Worm (Caenorhabditis elegans) whole organism, early embryonic: ENCODE measurements around the gene nhr-187.

Experiments used
- B0310.2 ChIP-seq: sonication (generic microtip); optimal IDR thresholded peaks from 2 replicates; lab custom pipeline; 2016; ENCODE audit warnings: mild to moderate bottlenecking, missing genetic modification characterization, missing compliant biosample characterization
- F13C5.2 ChIP-seq: sonication (generic microtip); optimal IDR thresholded peaks from 2 replicates; lab custom pipeline; 2017; ENCODE audit warnings: mild to moderate bottlenecking, missing genetic modification characterization, inconsistent platforms, missing compliant biosample characterization
- aly-1 ChIP-seq: sonication (generic microtip); optimal IDR thresholded peaks from 2 replicates; lab custom pipeline; 2016; ENCODE audit warnings: missing genetic modification characterization, missing compliant biosample characterization
- ama-1 ChIP-seq: fragments of 150-350 bp; optimal IDR thresholded peaks from 2 replicates; lab custom pipeline; 2014
- ceh-13 ChIP-seq: fragments of 200-800 bp; sonication (Bioruptor generic); optimal IDR thresholded peaks from 2 replicates; lab custom pipeline; 2018; ENCODE audit warnings: mild to moderate bottlenecking, missing genetic modification characterization, missing compliant biosample characterization
- ceh-36 ChIP-seq: sonication (generic microtip); optimal IDR thresholded peaks from 2 replicates; lab custom pipeline; 2016; ENCODE audit warnings: missing genetic modification characterization, inconsistent platforms, missing compliant biosample characterization
- ets-7 ChIP-seq: sonication (generic microtip); optimal IDR thresholded peaks from 2 replicates; lab custom pipeline; 2016; ENCODE audit warnings: missing genotype, missing genetic modification characterization, missing compliant biosample characterization
- flt-1 ChIP-seq: fragments of 200-800 bp; sonication (Bioruptor generic); IDR thresholded peaks from 2 replicates; pipeline ENCODE4 v1.3.6; 2022; ENCODE audit warnings: missing genetic modification characterization, missing compliant biosample characterization
- hmbx-1 ChIP-seq: sonication (generic microtip); optimal IDR thresholded peaks from 2 replicates; lab custom pipeline; 2016; ENCODE audit warnings: mild to moderate bottlenecking, missing genetic modification characterization, missing compliant biosample characterization
- hmg-4 ChIP-seq: fragments of 200-800 bp; sonication (Bioruptor generic); optimal IDR thresholded peaks from 2 replicates; lab custom pipeline; 2018; ENCODE audit warnings: mild to moderate bottlenecking, missing genetic modification characterization, missing compliant biosample characterization
- hnd-1 ChIP-seq: sonication (generic microtip); optimal IDR thresholded peaks from 2 replicates; lab custom pipeline; 2016; ENCODE audit warnings: missing genetic modification characterization, missing compliant biosample characterization
- pes-1 ChIP-seq: fragments of 200-800 bp; sonication (Bioruptor generic); IDR thresholded peaks from 2 replicates; pipeline ENCODE4 v1.3.6; 2022; ENCODE audit warnings: missing genetic modification reagents, missing genetic modification characterization, missing compliant biosample characterization
- scrt-1 ChIP-seq: fragments of 200-800 bp; sonication (Bioruptor generic); IDR thresholded peaks from 2 replicates; pipeline ENCODE4 v1.3.6; 2022; ENCODE audit warnings: missing genetic modification characterization, missing compliant biosample characterization
- sea-1 ChIP-seq: fragments of 200-800 bp; sonication (Bioruptor generic); conservative IDR thresholded peaks from 2 replicates; pipeline ENCODE4 v1.3.6; 2022; ENCODE audit warnings: missing genetic modification characterization, missing compliant biosample characterization
- tbx-11 ChIP-seq: fragments of 200-800 bp; sonication (Bioruptor generic); IDR thresholded peaks from 2 replicates; pipeline ENCODE4 v1.3.6; 2022; ENCODE audit warnings: missing genetic modification characterization, missing compliant biosample characterization
- tbx-37 ChIP-seq: fragments of 200-800 bp; sonication (Bioruptor generic); conservative IDR thresholded peaks from 2 replicates; pipeline ENCODE4 v1.3.6; 2022; ENCODE audit warnings: missing genetic modification reagents, missing genetic modification characterization, missing compliant biosample characterization
- tra-4 ChIP-seq: sonication (generic microtip); optimal IDR thresholded peaks from 2 replicates; lab custom pipeline; 2017; ENCODE audit warnings: missing genetic modification characterization, missing compliant biosample characterization

The nhr-187 gene

ce11 chrV:3831616-3832015 lies 31.1 kb downstream of the nhr-187 start, which contains the start of gene H10D18.5:
Gene H10D18.5 (minus strand): TSS chrV:3831716.
- no peak for TF ChIP-seq pes-1 (GFP tag; lab: Robert Waterston, UW)
- no peak for TF ChIP-seq aly-1
- no peak for TF ChIP-seq flt-1 (GFP tag; lab: Robert Waterston, UW)
- TF ChIP-seq ama-1 (lab: Kevin White, UChicago) = no peak
- no peak for TF ChIP-seq tra-4 (tag; lab: Kevin White, UChicago)

ce11 chrV:3825190-3825589 lies 37.6 kb downstream of the nhr-187 start:
- TF ChIP-seq ceh-13 = no peak
- no peak for TF ChIP-seq ama-1 (lab: Kevin White, UChicago)
- no peak for TF ChIP-seq hmbx-1 (tag; lab: Kevin White, UChicago)
- no peak for TF ChIP-seq ets-7 (tag; lab: Kevin White, UChicago)
- TF ChIP-seq sea-1 (GFP tag; lab: Robert Waterston, UW) = no peak
- no peak for TF ChIP-seq tbx-37
- no peak for TF ChIP-seq scrt-1 (GFP tag; lab: Robert Waterston, UW)
- no peak for TF ChIP-seq tra-4 (tag; lab: Kevin White, UChicago)
- no peak for TF ChIP-seq pes-1 (GFP tag; lab: Robert Waterston, UW)
- no peak for TF ChIP-seq hnd-1 (tag; lab: Kevin White, UChicago)

DNA sequence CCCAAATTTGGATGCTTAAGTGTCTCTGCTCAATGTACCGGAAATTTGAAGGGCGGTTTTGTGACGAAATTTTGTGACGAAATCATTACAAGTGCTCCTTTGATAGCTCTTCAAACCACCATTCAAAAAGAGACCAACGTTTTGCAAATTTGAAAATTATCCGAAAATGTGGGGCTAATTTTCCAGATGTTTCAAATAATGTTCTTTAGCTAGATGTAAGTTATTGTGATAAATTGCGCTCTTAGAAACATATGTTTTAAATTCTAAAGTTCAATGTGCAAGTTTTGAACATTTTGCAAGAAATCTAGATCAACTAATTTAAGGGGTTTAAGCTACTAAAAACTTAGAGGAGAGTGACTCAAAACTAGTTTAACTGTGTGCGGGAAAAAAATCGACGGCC lies 41.9 kb downstream of the nhr-187 start:
- no peak for TF ChIP-seq ets-7 (tag; lab: Kevin White, UChicago)
- no peak for TF ChIP-seq tra-4 (tag; lab: Kevin White, UChicago)
- no peak for TF ChIP-seq ama-1 (lab: Kevin White, UChicago)
- TF ChIP-seq F13C5.2 (tag; lab: Kevin White, UChicago) = no peak
- TF ChIP-seq scrt-1 (GFP tag; lab: Robert Waterston, UW) = no peak
- TF ChIP-seq pes-1 (GFP tag; lab: Robert Waterston, UW) = no peak
- no peak for TF ChIP-seq sea-1 (GFP tag; lab: Robert Waterston, UW)
- TF ChIP-seq ceh-13 = no peak
- TF ChIP-seq ceh-36 = no peak
- TF ChIP-seq tbx-37 = no peak
- no peak for TF ChIP-seq flt-1 (GFP tag; lab: Robert Waterston, UW)
- no peak for TF ChIP-seq aly-1
- TF ChIP-seq hmg-4 = no peak
- TF ChIP-seq tbx-11 (GFP tag; lab: Robert Waterston, UW) = no peak
- TF ChIP-seq hmbx-1 (tag; lab: Kevin White, UChicago) = no peak
- TF ChIP-seq hnd-1 (tag; lab: Kevin White, UChicago) = no peak
- no peak for TF ChIP-seq B0310.2

ce11 chrV:3814938-3815337 lies 47.8 kb downstream of the nhr-187 start, which contains the start of gene H10D18.1:
Gene H10D18.1 (plus strand): TSS chrV:3815214.
- TF ChIP-seq F13C5.2 (tag; lab: Kevin White, UChicago) = no peak
- no peak for TF ChIP-seq tbx-11 (GFP tag; lab: Robert Waterston, UW)
- no peak for TF ChIP-seq aly-1
- no peak for TF ChIP-seq ceh-36
- no peak for TF ChIP-seq ceh-13
- TF ChIP-seq tra-4 (tag; lab: Kevin White, UChicago) = no peak
- no peak for TF ChIP-seq hmg-4
- TF ChIP-seq sea-1 (GFP tag; lab: Robert Waterston, UW) = no peak
- TF ChIP-seq B0310.2 = no peak
- no peak for TF ChIP-seq hmbx-1 (tag; lab: Kevin White, UChicago)
- TF ChIP-seq hnd-1 (tag; lab: Kevin White, UChicago) = no peak
- no peak for TF ChIP-seq ama-1 (lab: Kevin White, UChicago)
- TF ChIP-seq flt-1 (GFP tag; lab: Robert Waterston, UW) = no peak
- no peak for TF ChIP-seq ets-7 (tag; lab: Kevin White, UChicago)
- no peak for TF ChIP-seq pes-1 (GFP tag; lab: Robert Waterston, UW)
- no peak for TF ChIP-seq scrt-1 (GFP tag; lab: Robert Waterston, UW)

ce11 chrV:3814009-3814408 lies 48.7 kb downstream of the nhr-187 start:
- TF ChIP-seq flt-1 (GFP tag; lab: Robert Waterston, UW) = no peak

ce11 chrV:3812291-3812690 lies 50.5 kb downstream of the nhr-187 start, which contains the start of gene scl-12:
Gene scl-12 (plus strand): TSS chrV:3812591.
- TF ChIP-seq ets-7 (tag; lab: Kevin White, UChicago) (no peak), tbx-11 (GFP tag; lab: Robert Waterston, UW) (no peak), B0310.2 (no peak), ama-1 (lab: Kevin White, UChicago) (no peak), ceh-13 (no peak), pes-1 (GFP tag; lab: Robert Waterston, UW) (no peak), hmbx-1 (tag; lab: Kevin White, UChicago) (no peak), F13C5.2 (tag; lab: Kevin White, UChicago) (no peak), flt-1 (GFP tag; lab: Robert Waterston, UW) (no peak), scrt-1 (GFP tag; lab: Robert Waterston, UW) (no peak), tbx-37 (no peak), sea-1 (GFP tag; lab: Robert Waterston, UW) (no peak), ceh-36 (no peak), hmg-4 (no peak)

DNA sequence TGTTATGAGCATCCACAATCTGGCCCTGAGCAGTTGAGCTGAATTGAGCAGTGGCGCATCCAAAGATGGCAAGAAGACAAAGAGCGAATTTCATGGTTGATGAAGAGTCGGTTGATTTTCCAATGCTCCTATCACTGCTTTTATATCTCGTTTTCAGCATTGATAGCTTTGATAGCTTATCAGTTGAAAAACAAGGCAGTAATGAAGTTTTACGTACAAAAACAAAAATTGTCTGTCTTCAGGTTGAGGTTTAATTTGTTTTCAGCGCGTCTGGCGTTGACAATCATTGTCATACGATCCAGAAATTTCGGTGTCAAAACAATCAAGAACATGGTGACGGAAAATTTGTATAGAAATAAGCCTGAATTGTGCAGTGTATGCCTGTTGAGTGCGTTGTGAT lies 51.2 kb downstream of the nhr-187 start, which contains the start of gene scl-13:
TSS of gene scl-13 (minus strand) at position 101 of the 400 bp plus-strand sequence.
- TF ChIP-seq tbx-11 (GFP tag; lab: Robert Waterston, UW) (no peak), F13C5.2 (tag; lab: Kevin White, UChicago) (no peak), ets-7 (tag; lab: Kevin White, UChicago) (no peak), hnd-1 (tag; lab: Kevin White, UChicago) (no peak), ceh-13 (no peak), aly-1 (no peak), scrt-1 (GFP tag; lab: Robert Waterston, UW) (no peak), hmbx-1 (tag; lab: Kevin White, UChicago) (no peak), sea-1 (GFP tag; lab: Robert Waterston, UW) (no peak), tra-4 (tag; lab: Kevin White, UChicago) (no peak), tbx-37 (no peak), ceh-36 (no peak), pes-1 (GFP tag; lab: Robert Waterston, UW) (no peak), hmg-4 (no peak), flt-1 (GFP tag; lab: Robert Waterston, UW) (no peak), ama-1 (lab: Kevin White, UChicago) (no peak), B0310.2 (no peak)
